Worm (Caenorhabditis elegans): ENCODE measurements around the gene sym-1.

DNA sequence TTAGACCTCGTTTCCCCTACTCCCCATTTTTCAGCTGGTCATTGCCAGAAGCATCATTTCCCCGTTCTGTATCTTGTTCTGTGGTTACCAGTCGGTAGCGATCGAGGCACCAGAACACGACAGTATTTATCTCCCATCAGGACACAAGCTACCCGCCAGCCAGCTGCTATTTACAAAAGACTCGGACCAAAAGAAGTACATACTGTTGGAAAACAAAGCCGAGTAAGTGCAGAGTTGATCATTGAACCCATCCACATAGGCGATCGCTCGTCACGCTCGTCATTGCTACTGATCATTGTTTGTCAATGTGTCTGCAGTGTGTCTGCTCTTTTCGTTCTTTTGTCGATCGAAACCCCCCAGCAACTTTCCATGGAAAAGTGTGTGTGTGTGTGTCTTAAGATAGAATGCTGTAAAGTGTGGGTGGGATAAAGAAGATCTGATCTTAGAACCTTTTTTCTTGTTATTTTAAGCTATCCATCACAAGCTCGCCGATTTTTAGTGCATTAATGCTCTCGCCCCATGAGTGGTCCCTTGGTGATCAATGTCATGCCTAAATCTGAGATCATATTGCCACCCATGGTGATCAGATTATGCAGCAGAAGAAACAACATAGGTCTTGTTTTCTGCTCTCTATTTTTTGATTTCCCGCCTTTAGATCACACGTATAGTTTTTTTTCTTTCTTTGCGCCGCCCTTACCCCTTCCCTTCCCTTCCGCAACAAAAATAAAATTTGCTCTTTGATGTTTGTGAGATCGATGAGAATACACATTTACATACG is 21.7 kb upstream of the sym-1 start:
- no peak for TF ChIP-seq skn-1 (tag; optimal IDR thresholded peaks at IDR 0.05)
- TF ChIP-seq nhr-11 (tag; optimal IDR thresholded peaks at IDR 0.05): no peak
- no peak for TF ChIP-seq lin-13 (GFP tag; optimal IDR thresholded peaks at IDR 0.05)
